4 fruit fly cellular contexts compared by ENCODE assay signal in genomic region chr2L:14474987-14475386, dm6.
TF ChIP-seq lines count a peak whose summit lies in the region.

No protein-coding gene starts in this region.

TF ChIP-seq in whole organism, adult, 20 proteins besides CTCF, POLR2A, EP300 and RAD21 (continued from another document):
- no peak for TF ChIP-seq toe (GFP tag; optimal IDR thresholded peaks at IDR 0.05; lab: Kevin White, UChicago)
TF ChIP-seq in whole organism, adult: peak in this region for 4.

TF ChIP-seq in whole organism, embryonic, 481 proteins besides CTCF, POLR2A, EP300 and RAD21 (continued from another document and continues in another):
- TF ChIP-seq chif (GFP tag; optimal IDR thresholded peaks at IDR 0.05; lab: Kevin White, UChicago) = peak in 1 of 2 experiments; percentile 29
- TF ChIP-seq pzg (GFP tag; optimal IDR thresholded peaks at IDR 0.05; lab: Kevin White, UChicago) = no peak
- TF ChIP-seq NfI (GFP tag; optimal IDR thresholded peaks at IDR 0.05; lab: Kevin White, UChicago) = no peak
- TF ChIP-seq vnd (GFP tag; IDR thresholded peaks at IDR 0.05; lab: Robert Waterston, UW; ENCODE audit: partially characterized antibody) = no peak
- TF ChIP-seq mirr (GFP tag; optimal IDR thresholded peaks at IDR 0.05; lab: Kevin White, UChicago) = no peak
- peak; percentile 84 for TF ChIP-seq CG18262 (tag; optimal IDR thresholded peaks at IDR 0.05; lab: Kevin White, UChicago)
- TF ChIP-seq her (GFP tag; optimal IDR thresholded peaks at IDR 0.05; lab: Kevin White, UChicago) = no peak
- peak; percentile 6 for TF ChIP-seq Bdp1 (GFP tag; optimal IDR thresholded peaks at IDR 0.05; lab: Kevin White, UChicago)
- TF ChIP-seq CG17361 (GFP tag; IDR thresholded peaks at IDR 0.05; lab: Robert Waterston, UW) = peak; percentile 66; the same call in 2 of the 3 replicates
- TF ChIP-seq tgo (GFP tag; IDR thresholded peaks at IDR 0.05; lab: Robert Waterston, UW) = peak; percentile 63
- TF ChIP-seq bigmax (GFP tag; optimal IDR thresholded peaks at IDR 0.05; lab: Kevin White, UChicago) = no peak
- no peak for TF ChIP-seq BEAF-32 (GFP tag; optimal IDR thresholded peaks at IDR 0.05; lab: Kevin White, UChicago)
- peak; percentile 68 for TF ChIP-seq odd (GFP tag; optimal IDR thresholded peaks at IDR 0.05; lab: Kevin White, UChicago)
- TF ChIP-seq CG12659 (GFP tag; optimal IDR thresholded peaks at IDR 0.05; lab: Kevin White, UChicago) = peak; percentile 24
- TF ChIP-seq gt (GFP tag; IDR thresholded peaks at IDR 0.05; lab: Robert Waterston, UW) = no peak
- TF ChIP-seq CG17568 (GFP tag; optimal IDR thresholded peaks at IDR 0.05; lab: Kevin White, UChicago) = peak; percentile 46
- no peak for TF ChIP-seq CG10274 (GFP tag; optimal IDR thresholded peaks at IDR 0.05; lab: Kevin White, UChicago)
- no peak for TF ChIP-seq cg (GFP tag; optimal IDR thresholded peaks at IDR 0.05; lab: Kevin White, UChicago)
- no peak for TF ChIP-seq Mad (GFP tag; optimal IDR thresholded peaks at IDR 0.05; lab: Kevin White, UChicago)
- TF ChIP-seq CG8478 (optimal IDR thresholded peaks at IDR 0.05; lab: Kevin White, UChicago) = no peak
- TF ChIP-seq CG11723 (GFP tag; optimal IDR thresholded peaks at IDR 0.05; lab: Kevin White, UChicago) = no peak
- TF ChIP-seq amos (GFP tag; IDR thresholded peaks at IDR 0.05; lab: Robert Waterston, UW; ENCODE audit: partially characterized antibody) = no peak
- TF ChIP-seq gcm2 (GFP tag; optimal IDR thresholded peaks at IDR 0.05; lab: Kevin White, UChicago) = peak; percentile 13
- TF ChIP-seq dmrt11E (tag; optimal IDR thresholded peaks at IDR 0.05; lab: Kevin White, UChicago) = peak; percentile 56
- peak; percentile 41 for TF ChIP-seq az2 (GFP tag; optimal IDR thresholded peaks at IDR 0.05; lab: Kevin White, UChicago)
- 0 out of 3 replicates have a peak, but pooled peaks have one; percentile 16 for TF ChIP-seq ase (GFP tag; IDR thresholded peaks at IDR 0.05; lab: Robert Waterston, UW)
- no peak for TF ChIP-seq sima (GFP tag; optimal IDR thresholded peaks at IDR 0.05; lab: Kevin White, UChicago)
- TF ChIP-seq HLH4C (GFP tag; IDR thresholded peaks at IDR 0.05; lab: Robert Waterston, UW; ENCODE audit: partially characterized antibody) = no peak
- no peak for TF ChIP-seq CG43689 (GFP tag; IDR thresholded peaks at IDR 0.05; lab: Robert Waterston, UW)
- no peak for TF ChIP-seq Jarid2 (GFP tag; optimal IDR thresholded peaks at IDR 0.05; lab: Kevin White, UChicago)
- TF ChIP-seq CG6654 (GFP tag; optimal IDR thresholded peaks at IDR 0.05; lab: Kevin White, UChicago) = peak; percentile 16
- no peak for TF ChIP-seq Kr (GFP tag; optimal IDR thresholded peaks at IDR 0.05; lab: Kevin White, UChicago)
- no peak for TF ChIP-seq CG17612 (GFP tag; IDR thresholded peaks at IDR 0.05; lab: Robert Waterston, UW)
- TF ChIP-seq CG16863 (GFP tag; optimal IDR thresholded peaks at IDR 0.05; lab: Kevin White, UChicago) = no peak
- no peak for TF ChIP-seq Pdp1 (GFP tag; optimal IDR thresholded peaks at IDR 0.05; lab: Kevin White, UChicago)
- TF ChIP-seq lbe (GFP tag; optimal IDR thresholded peaks at IDR 0.05; lab: Kevin White, UChicago) = no peak
- TF ChIP-seq unpg (GFP tag; optimal IDR thresholded peaks at IDR 0.05; lab: Kevin White, UChicago) = peak; percentile 81
- TF ChIP-seq CG13624 (GFP tag; optimal IDR thresholded peaks at IDR 0.05; lab: Kevin White, UChicago) = no peak
- TF ChIP-seq fd64A (GFP tag; optimal IDR thresholded peaks at IDR 0.05; lab: Kevin White, UChicago) = no peak
- no peak for TF ChIP-seq ftz-f1 (GFP tag; optimal IDR thresholded peaks at IDR 0.05; lab: Kevin White, UChicago)
- TF ChIP-seq CG33557 (GFP tag; optimal IDR thresholded peaks at IDR 0.05; lab: Kevin White, UChicago) = peak; percentile 50
- TF ChIP-seq zen (tag; optimal IDR thresholded peaks at IDR 0.05; lab: Kevin White, UChicago) = no peak
- no peak for TF ChIP-seq pho (GFP tag; optimal IDR thresholded peaks at IDR 0.05; lab: Kevin White, UChicago)
- TF ChIP-seq repo (GFP tag; optimal IDR thresholded peaks at IDR 0.05; lab: Kevin White, UChicago) = no peak

TF ChIP-seq in whole organism, prepupa, 60 proteins besides CTCF, POLR2A, EP300 and RAD21 (continued from another document):
- TF ChIP-seq net (GFP tag; optimal IDR thresholded peaks at IDR 0.05; lab: Kevin White, UChicago) (peak; percentile 63), CG8119 (GFP tag; IDR thresholded peaks at IDR 0.05; lab: Robert Waterston, UW) (peak; percentile 91), Blimp-1 (GFP tag; optimal IDR thresholded peaks at IDR 0.05; lab: Kevin White, UChicago) (no peak), fd85E (GFP tag; optimal IDR thresholded peaks at IDR 0.05; lab: Kevin White, UChicago) (no peak), CG15336 (GFP tag; IDR thresholded peaks at IDR 0.05; lab: Robert Waterston, UW) (peak; percentile 89), CG10669 (GFP tag; optimal IDR thresholded peaks at IDR 0.05; lab: Kevin White, UChicago) (peak; percentile 80), esn (GFP tag; optimal IDR thresholded peaks at IDR 0.05; lab: Kevin White, UChicago) (peak; percentile 63), achi (GFP tag; optimal IDR thresholded peaks at IDR 0.05; lab: Kevin White, UChicago) (peak; percentile 74), CG16779 (tag; optimal IDR thresholded peaks at IDR 0.05; lab: Kevin White, UChicago) (peak; percentile 15), Gug (GFP tag; IDR thresholded peaks at IDR 0.05; lab: Robert Waterston, UW) (peak; percentile 34; the same call in 1 of the 2 replicates), CG6276 (GFP tag; optimal IDR thresholded peaks at IDR 0.05; lab: Kevin White, UChicago) (peak; percentile 86), CG10631 (GFP tag; optimal IDR thresholded peaks at IDR 0.05; lab: Kevin White, UChicago) (peak; percentile 50), CG8632 (GFP tag; optimal IDR thresholded peaks at IDR 0.05; lab: Kevin White, UChicago) (peak; percentile 63), Hr38 (GFP tag; optimal IDR thresholded peaks at IDR 0.05; lab: Kevin White, UChicago) (no peak), CG6808 (GFP tag; optimal IDR thresholded peaks at IDR 0.05; lab: Kevin White, UChicago) (peak; percentile 75), CG8319 (GFP tag; optimal IDR thresholded peaks at IDR 0.05; lab: Kevin White, UChicago) (peak; percentile 27), Ets21C (GFP tag; optimal IDR thresholded peaks at IDR 0.05; lab: Kevin White, UChicago) (no peak), Eip75B (GFP tag; optimal IDR thresholded peaks at IDR 0.05; lab: Kevin White, UChicago) (peak; percentile 51), acj6 (GFP tag; optimal IDR thresholded peaks at IDR 0.05; lab: Kevin White, UChicago) (peak; percentile 66), Sox14 (GFP tag; optimal IDR thresholded peaks at IDR 0.05; lab: Kevin White, UChicago) (peak; percentile 21), topi (GFP tag; optimal IDR thresholded peaks at IDR 0.05; lab: Kevin White, UChicago) (no peak), Hr4 (GFP tag; optimal IDR thresholded peaks at IDR 0.05; lab: Kevin White, UChicago) (no peak), CG11294 (GFP tag; IDR thresholded peaks at IDR 0.05; lab: Robert Waterston, UW) (peak; percentile 29; the same call in 1 of the 2 replicates), Eip78C (GFP tag; lab: Kevin White, UChicago) (peak; percentile 77), fd59A (GFP tag; optimal IDR thresholded peaks at IDR 0.05; lab: Kevin White, UChicago) (peak; percentile 65), CG31627 (GFP tag; optimal IDR thresholded peaks at IDR 0.05; lab: Kevin White, UChicago) (peak; percentile 17), Sox102F (GFP tag; optimal IDR thresholded peaks at IDR 0.05; lab: Kevin White, UChicago) (peak; percentile 49), ss (GFP tag; optimal IDR thresholded peaks at IDR 0.05; lab: Kevin White, UChicago) (no peak), svp (GFP tag; lab: Kevin White, UChicago) (peak; percentile 38), fkh (GFP tag; optimal IDR thresholded peaks at IDR 0.05; lab: Kevin White, UChicago) (no peak), CG3919 (GFP tag; optimal IDR thresholded peaks at IDR 0.05; lab: Kevin White, UChicago) (no peak), Ets96B (tag; optimal IDR thresholded peaks at IDR 0.05; lab: Kevin White, UChicago) (no peak), salr (GFP tag; optimal IDR thresholded peaks at IDR 0.05; lab: Kevin White, UChicago) (peak; percentile 33 to 69), CG4318 (GFP tag; optimal IDR thresholded peaks at IDR 0.05; lab: Kevin White, UChicago) (peak; percentile 57), vri (GFP tag; optimal IDR thresholded peaks at IDR 0.05; lab: Kevin White, UChicago) (peak; percentile 23)

TF ChIP-seq in whole organism, wandering third instar larva, 38 proteins besides CTCF, POLR2A, EP300 and RAD21 (continued from another document):
- TF ChIP-seq Jra (GFP tag; optimal IDR thresholded peaks at IDR 0.05; lab: Kevin White, UChicago) (no peak), Hr78 (GFP tag; optimal IDR thresholded peaks at IDR 0.05; lab: Kevin White, UChicago) (no peak), Abd-B (GFP tag; optimal IDR thresholded peaks at IDR 0.05; lab: Kevin White, UChicago) (no peak)
